ENCODE assay signal across 3 fruit fly cellular contexts in the genomic region with DNA sequence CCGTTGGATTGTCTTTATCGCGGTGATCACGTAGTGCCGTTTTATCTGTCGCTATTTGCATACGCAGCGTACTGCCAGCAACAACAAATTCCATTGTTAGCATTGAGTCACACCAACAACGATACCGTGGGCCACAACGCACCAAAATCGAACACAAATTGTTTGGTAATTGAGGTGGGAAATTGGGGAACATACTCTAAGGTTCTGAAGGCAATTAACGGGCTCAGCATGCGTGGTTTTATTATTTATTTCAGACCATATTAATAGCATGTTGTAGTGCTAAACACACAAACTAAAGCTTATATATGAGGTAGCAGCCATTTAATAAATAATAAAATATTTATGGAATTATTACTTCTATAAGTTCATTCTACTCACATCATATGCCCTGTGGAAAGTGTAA.
TF ChIP-seq lines count a peak whose summit lies in the region.

No protein-coding gene starts in this region.

TF ChIP-seq in whole organism, embryonic, 481 proteins besides CTCF, POLR2A, EP300 and RAD21 (continued from another document and continues in another):
- TF ChIP-seq pan (optimal IDR thresholded peaks at IDR 0.05; lab: Kevin White, UChicago) (no peak), pan (GFP tag; optimal IDR thresholded peaks at IDR 0.05 in 1 of 2, IDR thresholded peaks at IDR 0.05 in 1 of 2) (no peak), CG6791 (GFP tag; IDR thresholded peaks at IDR 0.05; lab: Robert Waterston, UW; ENCODE audit: partially characterized antibody) (no peak), hb (GFP tag; IDR thresholded peaks at IDR 0.05; lab: Robert Waterston, UW; ENCODE audit: partially characterized antibody) (no peak), Hsf (GFP tag; optimal IDR thresholded peaks at IDR 0.05; lab: Kevin White, UChicago) (no peak), hth (optimal IDR thresholded peaks at IDR 0.05; lab: Kevin White, UChicago) (no peak), ato (GFP tag; IDR thresholded peaks at IDR 0.05; lab: Robert Waterston, UW; ENCODE audit: partially characterized antibody) (no peak), CG7556 (GFP tag; optimal IDR thresholded peaks at IDR 0.05; lab: Kevin White, UChicago) (peak; percentile 46), sd (tag; optimal IDR thresholded peaks at IDR 0.05; lab: Kevin White, UChicago) (peak; percentile 24), eyg (GFP tag; optimal IDR thresholded peaks at IDR 0.05; lab: Kevin White, UChicago) (no peak), CG6765 (GFP tag; optimal IDR thresholded peaks at IDR 0.05; lab: Kevin White, UChicago) (no peak), sqz (GFP tag; optimal IDR thresholded peaks at IDR 0.05; lab: Kevin White, UChicago) (no peak), CG2116 (GFP tag; optimal IDR thresholded peaks at IDR 0.05; lab: Kevin White, UChicago) (no peak), stc (GFP tag; IDR thresholded peaks at IDR 0.05; lab: Robert Waterston, UW) (peak; percentile 38; the same call in 1 of the 2 replicates), CG12744 (GFP tag; optimal IDR thresholded peaks at IDR 0.05; lab: Kevin White, UChicago) (no peak), Jarid2 (GFP tag; optimal IDR thresholded peaks at IDR 0.05; lab: Kevin White, UChicago) (no peak), Dad (GFP tag; optimal IDR thresholded peaks at IDR 0.05; lab: Kevin White, UChicago) (no peak), CG1603 (tag; optimal IDR thresholded peaks at IDR 0.05; lab: Kevin White, UChicago) (peak; percentile 26), hbn (GFP tag; IDR thresholded peaks at IDR 0.05; lab: Robert Waterston, UW; ENCODE audit: partially characterized antibody) (no peak), emc (GFP tag; optimal IDR thresholded peaks at IDR 0.05; lab: Kevin White, UChicago) (no peak), Bgb (GFP tag; IDR thresholded peaks at IDR 0.05; lab: Robert Waterston, UW; ENCODE audit: partially characterized antibody) (no peak), CG33557 (GFP tag; optimal IDR thresholded peaks at IDR 0.05; lab: Kevin White, UChicago) (no peak), Stat92E (GFP tag; optimal IDR thresholded peaks at IDR 0.05; lab: Kevin White, UChicago) (no peak), CG15269 (tag; optimal IDR thresholded peaks at IDR 0.05; lab: Kevin White, UChicago) (peak; percentile 36), sim (GFP tag; IDR thresholded peaks at IDR 0.05; lab: Robert Waterston, UW) (no peak), Dbx (GFP tag; IDR thresholded peaks at IDR 0.05; lab: Robert Waterston, UW) (no peak), CG10147 (GFP tag; optimal IDR thresholded peaks at IDR 0.05; lab: Kevin White, UChicago) (no peak), CG11093 (GFP tag; IDR thresholded peaks at IDR 0.05; lab: Robert Waterston, UW) (no peak), CG5180 (GFP tag; optimal IDR thresholded peaks at IDR 0.05; lab: Kevin White, UChicago) (no peak), zfh2 (GFP tag; optimal IDR thresholded peaks at IDR 0.05; lab: Kevin White, UChicago) (no peak), gro (GFP tag; optimal IDR thresholded peaks at IDR 0.05; lab: Kevin White, UChicago) (no peak), chn (GFP tag; optimal IDR thresholded peaks at IDR 0.05; lab: Kevin White, UChicago) (no peak), CG12236 (GFP tag; optimal IDR thresholded peaks at IDR 0.05; lab: Kevin White, UChicago) (no peak), CG10543 (GFP tag; optimal IDR thresholded peaks at IDR 0.05; lab: Kevin White, UChicago) (no peak), ci (GFP tag; IDR thresholded peaks at IDR 0.05; lab: Robert Waterston, UW) (peak; percentile 43; the same call in 1 of the 3 replicates), toy (GFP tag; IDR thresholded peaks at IDR 0.05; lab: Robert Waterston, UW) (no peak), Mes4 (GFP tag; optimal IDR thresholded peaks at IDR 0.05; lab: Kevin White, UChicago) (no peak), luna (GFP tag; optimal IDR thresholded peaks at IDR 0.05; lab: Kevin White, UChicago) (no peak), CG14710 (tag; optimal IDR thresholded peaks at IDR 0.05; lab: Kevin White, UChicago) (peak; percentile 26), ase (GFP tag; IDR thresholded peaks at IDR 0.05; lab: Robert Waterston, UW) (no peak; the same call in 2 of the 3 replicates), lbe (GFP tag; optimal IDR thresholded peaks at IDR 0.05; lab: Kevin White, UChicago) (no peak), CG6813 (GFP tag; optimal IDR thresholded peaks at IDR 0.05; lab: Kevin White, UChicago) (peak; percentile 7), CG34422 (GFP tag; IDR thresholded peaks at IDR 0.05; lab: Robert Waterston, UW) (no peak)

TF ChIP-seq in whole organism, prepupa, 60 proteins besides CTCF, POLR2A, EP300 and RAD21 (continued from another document):
- no peak for TF ChIP-seq Hr38 (GFP tag; optimal IDR thresholded peaks at IDR 0.05; lab: Kevin White, UChicago)
- TF ChIP-seq Sox14 (GFP tag; optimal IDR thresholded peaks at IDR 0.05; lab: Kevin White, UChicago) = peak; percentile 34
- peak; percentile 44 for TF ChIP-seq CG32006 (GFP tag; optimal IDR thresholded peaks at IDR 0.05; lab: Kevin White, UChicago)
- TF ChIP-seq lz (GFP tag; optimal IDR thresholded peaks at IDR 0.05; lab: Kevin White, UChicago) = peak; percentile 34
- no peak for TF ChIP-seq Gug (GFP tag; IDR thresholded peaks at IDR 0.05; lab: Robert Waterston, UW)
- TF ChIP-seq OdsH (GFP tag; optimal IDR thresholded peaks at IDR 0.05; lab: Kevin White, UChicago) = peak; percentile 39
- peak; percentile 54 for TF ChIP-seq Met (GFP tag; optimal IDR thresholded peaks at IDR 0.05; lab: Kevin White, UChicago)
- peak; percentile 14 for TF ChIP-seq CG4318 (GFP tag; optimal IDR thresholded peaks at IDR 0.05; lab: Kevin White, UChicago)
- TF ChIP-seq CG1621 (tag; optimal IDR thresholded peaks at IDR 0.05; lab: Kevin White, UChicago) = no peak
- TF ChIP-seq CG6854 (GFP tag; optimal IDR thresholded peaks at IDR 0.05; lab: Kevin White, UChicago) = no peak
- TF ChIP-seq Eip78C (GFP tag; lab: Kevin White, UChicago) = peak; percentile 84
- peak; percentile 50 for TF ChIP-seq topi (GFP tag; optimal IDR thresholded peaks at IDR 0.05; lab: Kevin White, UChicago)
- TF ChIP-seq CG6808 (GFP tag; optimal IDR thresholded peaks at IDR 0.05; lab: Kevin White, UChicago) = peak; percentile 31
- no peak for TF ChIP-seq svp (GFP tag; lab: Kevin White, UChicago)
- no peak for TF ChIP-seq CG11902 (GFP tag; optimal IDR thresholded peaks at IDR 0.05; lab: Kevin White, UChicago)
- TF ChIP-seq Smox (GFP tag; optimal IDR thresholded peaks at IDR 0.05; lab: Kevin White, UChicago) = peak; percentile 53
- peak; percentile 34 for TF ChIP-seq vri (GFP tag; optimal IDR thresholded peaks at IDR 0.05; lab: Kevin White, UChicago)
- no peak for TF ChIP-seq Eip75B (GFP tag; optimal IDR thresholded peaks at IDR 0.05; lab: Kevin White, UChicago)
- peak; percentile 14 for TF ChIP-seq Hr4 (GFP tag; optimal IDR thresholded peaks at IDR 0.05; lab: Kevin White, UChicago)
- peak; percentile 39 for TF ChIP-seq CG3919 (GFP tag; optimal IDR thresholded peaks at IDR 0.05; lab: Kevin White, UChicago)
- TF ChIP-seq Eip93F (GFP tag; optimal IDR thresholded peaks at IDR 0.05; lab: Kevin White, UChicago) = no peak
- peak; percentile 39 for TF ChIP-seq Hr39 (GFP tag; optimal IDR thresholded peaks at IDR 0.05; lab: Kevin White, UChicago)
- TF ChIP-seq acj6 (GFP tag; optimal IDR thresholded peaks at IDR 0.05; lab: Kevin White, UChicago) = peak; percentile 51
- peak; percentile 37 for TF ChIP-seq net (GFP tag; optimal IDR thresholded peaks at IDR 0.05; lab: Kevin White, UChicago)

TF ChIP-seq in whole organism, wandering third instar larva, 38 proteins besides CTCF, POLR2A, EP300 and RAD21 (continued from another document):
- TF ChIP-seq woc (GFP tag; optimal IDR thresholded peaks at IDR 0.05; lab: Kevin White, UChicago) (no peak), foxo (GFP tag; optimal IDR thresholded peaks at IDR 0.05; lab: Kevin White, UChicago) (peak in 1 of 2 experiments; percentile 61), Hnf4 (GFP tag; optimal IDR thresholded peaks at IDR 0.05; lab: Kevin White, UChicago) (peak; percentile 68), GATAd (GFP tag; optimal IDR thresholded peaks at IDR 0.05; lab: Kevin White, UChicago) (peak; percentile 14)
